Worm (Caenorhabditis elegans): ENCODE measurements around the gene K12H6.7.

DNA sequence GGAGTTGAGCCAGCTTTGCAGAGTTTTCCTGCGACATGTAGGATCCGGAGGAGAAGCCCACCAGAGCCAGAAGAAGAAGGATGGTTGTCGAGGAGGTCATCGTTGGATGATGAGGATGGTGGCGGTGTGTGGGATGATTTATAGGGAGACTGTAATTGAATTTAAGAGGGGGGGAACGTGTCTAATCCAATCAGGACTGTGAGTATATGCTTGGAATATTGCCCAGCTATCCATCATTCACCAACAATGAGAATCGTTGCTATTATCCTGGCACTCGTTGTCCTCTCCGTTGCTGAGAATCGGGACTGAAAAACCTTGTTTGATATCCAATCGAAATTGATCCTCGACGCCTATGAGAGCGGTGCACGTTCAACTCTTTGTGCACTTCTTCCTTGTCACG is 10.7 kb downstream of the K12H6.7 start, which contains the start of gene K12H6.5:
- no peak for TF ChIP-seq aptf-2 (GFP tag; conservative IDR thresholded peaks at IDR 0.05)
- no peak for TF ChIP-seq efl-1 (GFP tag; optimal IDR thresholded peaks at IDR 0.05)
- no peak for TF ChIP-seq C17E4.6 (GFP tag; IDR thresholded peaks at IDR 0.05)
- TF ChIP-seq F10E7.11 (tag; optimal IDR thresholded peaks at IDR 0.05) = no peak
- no peak for TF ChIP-seq repo-1 (tag; optimal IDR thresholded peaks at IDR 0.05)
- no peak for TF ChIP-seq ets-4 (GFP tag; optimal IDR thresholded peaks at IDR 0.05)
- no peak for TF ChIP-seq cebp-2 (GFP tag; IDR thresholded peaks at IDR 0.05)
- no peak for TF ChIP-seq nhr-90 (tag; optimal IDR thresholded peaks at IDR 0.05)
